Fruit fly (Drosophila melanogaster): ENCODE data around the gene Scsalpha1.

Gene Scsalpha1

DNA sequence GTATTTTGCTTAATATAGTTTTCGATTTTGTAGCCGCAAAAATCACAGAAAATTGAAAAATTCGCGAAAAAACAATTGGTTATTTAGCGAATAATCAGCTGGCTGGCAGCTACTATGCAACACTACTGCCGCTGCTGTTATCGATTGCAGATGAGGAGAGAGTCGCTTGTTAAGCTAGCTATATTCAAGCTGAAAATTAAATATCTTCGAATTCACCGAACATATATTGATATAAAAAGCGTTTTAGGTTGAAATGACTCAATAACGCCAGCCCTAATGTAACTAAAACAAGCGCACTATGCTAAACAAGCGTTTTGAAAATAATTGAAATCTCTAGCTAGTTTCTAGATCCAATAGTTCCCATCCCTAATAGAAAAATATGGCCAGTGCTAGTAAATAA, 7.7 kb upstream of the Scsalpha1 start, which contains the start of the genes CG32264, ntc and IntS10 (continued):
- no peak for TF ChIP-seq CG7271 (tag; optimal IDR thresholded peaks at IDR 0.05)
- peak; percentile 68 for TF ChIP-seq phol (tag; optimal IDR thresholded peaks at IDR 0.05)
- peak; percentile 17 for TF ChIP-seq CG6683 (GFP tag; optimal IDR thresholded peaks at IDR 0.05)
- peak; percentile 80 for TF ChIP-seq HmgZ (tag; optimal IDR thresholded peaks at IDR 0.05)
- TF ChIP-seq Ets97D (GFP tag; optimal IDR thresholded peaks at IDR 0.05), result peak; percentile 69
- peak; percentile 47 for TF ChIP-seq CG7556 (GFP tag; optimal IDR thresholded peaks at IDR 0.05)
- TF ChIP-seq CG6791 (GFP tag; IDR thresholded peaks at IDR 0.05; ENCODE audit: partially characterized antibody), result no peak
- peak; percentile 46 for TF ChIP-seq CG2129 (GFP tag; IDR thresholded peaks at IDR 0.05; ENCODE audit: partially characterized antibody)
- no peak for TF ChIP-seq aop (GFP tag; IDR thresholded peaks at IDR 0.05)
- peak; percentile 80 for TF ChIP-seq MBD-R2 (GFP tag; IDR thresholded peaks at IDR 0.05)
- TF ChIP-seq maf-S (GFP tag; optimal IDR thresholded peaks at IDR 0.05), result peak; percentile 79
- TF ChIP-seq D (optimal IDR thresholded peaks at IDR 0.05), result no peak
- peak; percentile 7 for TF ChIP-seq D (GFP tag; optimal IDR thresholded peaks at IDR 0.05)
- peak; percentile 33 for TF ChIP-seq slou (GFP tag; optimal IDR thresholded peaks at IDR 0.05)
- TF ChIP-seq vvl (GFP tag; IDR thresholded peaks at IDR 0.05), result peak; percentile 21; the same call in 1 of the 2 replicates
- peak; percentile 76 for TF ChIP-seq CG13775 (GFP tag; optimal IDR thresholded peaks at IDR 0.05)
- no peak for TF ChIP-seq bigmax (GFP tag; optimal IDR thresholded peaks at IDR 0.05)
- TF ChIP-seq CG16815 (GFP tag; optimal IDR thresholded peaks at IDR 0.05), result peak; percentile 64
- peak; percentile 40; the same call in 2 of the 3 replicates for TF ChIP-seq CG34224 (GFP tag; IDR thresholded peaks at IDR 0.05; ENCODE audit: partially characterized antibody)
- TF ChIP-seq CG10543 (GFP tag; optimal IDR thresholded peaks at IDR 0.05), result peak; percentile 80
- TF ChIP-seq pum (GFP tag; optimal IDR thresholded peaks at IDR 0.05), result peak; percentile 61
- peak; percentile 69 for TF ChIP-seq sna (GFP tag; IDR thresholded peaks at IDR 0.05; ENCODE audit: partially characterized antibody)
- 0 out of 2 replicates have a peak, but pooled peaks have one; percentile 33 for TF ChIP-seq ato (GFP tag; IDR thresholded peaks at IDR 0.05; ENCODE audit: partially characterized antibody)
- peak; percentile 49 for TF ChIP-seq CG12769 (tag; optimal IDR thresholded peaks at IDR 0.05)
- TF ChIP-seq CG1602 (GFP tag; optimal IDR thresholded peaks at IDR 0.05), result peak; percentile 58
- TF ChIP-seq HmgD (GFP tag; optimal IDR thresholded peaks at IDR 0.05), result peak; percentile 81
- TF ChIP-seq CG8290 (GFP tag; optimal IDR thresholded peaks at IDR 0.05), result peak; percentile 66
- TF ChIP-seq CG8290 (tag; optimal IDR thresholded peaks at IDR 0.05), result peak; percentile 16 to 50
- no peak for TF ChIP-seq grn (GFP tag; optimal IDR thresholded peaks at IDR 0.05)
- TF ChIP-seq Hsf (GFP tag; optimal IDR thresholded peaks at IDR 0.05), result peak; percentile 77
- peak; percentile 72 for TF ChIP-seq Bteb2 (GFP tag; optimal IDR thresholded peaks at IDR 0.05)
- no peak for TF ChIP-seq Doc2 (GFP tag; IDR thresholded peaks at IDR 0.05)
- peak; percentile 37; the same call in 1 of the 2 replicates for TF ChIP-seq E2f2 (GFP tag; IDR thresholded peaks at IDR 0.05)
- TF ChIP-seq CG13894 (tag; optimal IDR thresholded peaks at IDR 0.05), result peak; percentile 62
- TF ChIP-seq mld (GFP tag; IDR thresholded peaks at IDR 0.05; ENCODE audit: partially characterized antibody), result no peak
- TF ChIP-seq Ptx1 (GFP tag; IDR thresholded peaks at IDR 0.05), result peak; percentile 64; the same call in 1 of the 2 replicates
- no peak for TF ChIP-seq CG7987 (GFP tag; optimal IDR thresholded peaks at IDR 0.05)
- no peak for TF ChIP-seq kni (GFP tag; optimal IDR thresholded peaks at IDR 0.05)
- TF ChIP-seq dysf (GFP tag; IDR thresholded peaks at IDR 0.05), result peak; percentile 64; the same call in 2 of the 3 replicates
- TF ChIP-seq CG43689 (GFP tag; IDR thresholded peaks at IDR 0.05), result no peak
- peak; percentile 24 for TF ChIP-seq Dp (GFP tag; optimal IDR thresholded peaks at IDR 0.05)
- TF ChIP-seq wor (GFP tag; IDR thresholded peaks at IDR 0.05), result no peak
- peak; percentile 73 for TF ChIP-seq CG8924 (tag; optimal IDR thresholded peaks at IDR 0.05)
- peak in 1 of 2 experiments; percentile 16 for TF ChIP-seq tll (GFP tag; optimal IDR thresholded peaks at IDR 0.05)
- peak; percentile 97 for TF ChIP-seq CG10267 (tag; optimal IDR thresholded peaks at IDR 0.05)
- TF ChIP-seq CG11504 (tag; optimal IDR thresholded peaks at IDR 0.05), result no peak
- TF ChIP-seq gcm2 (GFP tag; optimal IDR thresholded peaks at IDR 0.05), result peak; percentile 16
- TF ChIP-seq run (tag; optimal IDR thresholded peaks at IDR 0.05), result no peak
- no peak for TF ChIP-seq fd102C (GFP tag; optimal IDR thresholded peaks at IDR 0.05)
- TF ChIP-seq CG4707 (GFP tag; optimal IDR thresholded peaks at IDR 0.05), result no peak

Measured in whole organism, embryonic.